Fruit fly (Drosophila melanogaster) S2 (cell line): ENCODE measurements around the gene Jhbp11.

Experiments used
- CG8478 ChIP-seq: fragments of >200 bp; optimal IDR thresholded peaks from 2 replicates; lab custom pipeline; 2018
- CTCF ChIP-seq, 2 experiments: fragments of >200 bp; optimal IDR thresholded peaks; 2 replicates each; lab custom pipeline; 2018

dm6 chr3R:27111784-27112602 is 11.0 kb downstream of the Jhbp11 start, which contains the start of the genes gb and CG5815:
- TF ChIP-seq CTCF (optimal IDR thresholded peaks at IDR 0.05; lab: Kevin White, UChicago) (no peak), CG8478 (no peak)
